Worm (Caenorhabditis elegans) whole organism, young adult: ENCODE results near the gene T28A8.6.

Experiments used
- B0019.2 ChIP-seq: fragments of 200-800 bp; sonication (Bioruptor generic); conservative IDR thresholded peaks from 2 replicates; pipeline ENCODE4 v1.3.6; 2022; ENCODE audit warnings: missing genetic modification reagents, missing genetic modification characterization, missing compliant biosample characterization
- F23B12.7 ChIP-seq: sonication (generic microtip); optimal IDR thresholded peaks from 2 replicates; lab custom pipeline; 2017; ENCODE audit warnings: missing genetic modification characterization, mild to moderate bottlenecking, missing compliant biosample characterization, antibody characterized with exemption, moderate library complexity; ENCODE audit not compliant: insufficient read depth
- F49E8.2 ChIP-seq: sonication (generic microtip); optimal IDR thresholded peaks from 3 replicates; lab custom pipeline; 2017; ENCODE audit warnings: missing genetic modification characterization, mild to moderate bottlenecking, missing compliant biosample characterization, antibody characterized with exemption, moderate library complexity; ENCODE audit not compliant: insufficient read depth
- F55B11.4 ChIP-seq: sonication (generic microtip); optimal IDR thresholded peaks from 2 replicates; lab custom pipeline; 2016; ENCODE audit warnings: missing compliant biosample characterization, missing genetic modification characterization, borderline replicate concordance; ENCODE audit not compliant: insufficient read depth
- ama-1 ChIP-seq, 3 experiments: fragments of 150-350 bp in 1 of 3; sonication (generic microtip) in 2 of 3; optimal IDR thresholded peaks; 2 replicates each; lab custom pipeline; 2014 to 2018; ENCODE audit warnings: missing biosample characterization in 2 of 3, missing genetic modification characterization in 2 of 3, missing genetic modification reagents in 2 of 3
- attf-5 ChIP-seq: fragments of 200-800 bp; sonication (Bioruptor generic); optimal IDR thresholded peaks from 2 replicates; lab custom pipeline; 2018; ENCODE audit warnings: mild to moderate bottlenecking, missing genetic modification characterization, missing compliant biosample characterization
- bed-1 ChIP-seq: fragments of 200-800 bp; sonication (Bioruptor generic); IDR thresholded peaks from 2 replicates; pipeline ENCODE4 v1.3.6; 2022; ENCODE audit warnings: missing genetic modification reagents, missing genetic modification characterization, missing compliant biosample characterization
- ccch-3 ChIP-seq: fragments of 200-800 bp; sonication (Bioruptor generic); optimal IDR thresholded peaks from 2 replicates; lab custom pipeline; 2018; ENCODE audit warnings: mild to moderate bottlenecking, missing genetic modification characterization, missing compliant biosample characterization
- cebp-1 ChIP-seq, 2 experiments: fragments of 200-800 bp in 1 of 2; sonication (Bioruptor generic) in 1 of 2; sonication (generic microtip) in 1 of 2; IDR thresholded peaks in 1 of 2; optimal IDR thresholded peaks in 1 of 2; 2 replicates each; pipeline versions ENCODE4 v1.3.6 to Lab custom; 2017 to 2022; ENCODE audit warnings: missing compliant biosample characterization in 2 of 2, missing genetic modification characterization in 2 of 2, mild to moderate bottlenecking in 1 of 2, missing genetic modification reagents in 1 of 2, moderate library complexity in 1 of 2
- ceh-100 ChIP-seq: fragments of 200-800 bp; sonication (Bioruptor generic); IDR thresholded peaks from 2 replicates; pipeline ENCODE4 v1.3.6; 2022; ENCODE audit warnings: missing genetic modification reagents, missing genetic modification characterization, missing compliant biosample characterization
- chd-7 ChIP-seq: sonication (generic microtip); optimal IDR thresholded peaks from 2 replicates; lab custom pipeline; 2016; ENCODE audit warnings: mild to moderate bottlenecking, missing genetic modification characterization, moderate library complexity, missing compliant biosample characterization
- dox-1 ChIP-seq: fragments of 200-800 bp; sonication (Bioruptor generic); IDR thresholded peaks from 2 replicates; pipeline ENCODE4 v1.3.6; 2022; ENCODE audit warnings: missing genetic modification reagents, missing genetic modification characterization, missing compliant biosample characterization
- egl-44 ChIP-seq: fragments of 200-800 bp; sonication (Bioruptor generic); IDR thresholded peaks from 2 replicates; pipeline ENCODE4 v1.3.6; 2022; ENCODE audit warnings: missing genetic modification reagents, missing genetic modification characterization, missing compliant biosample characterization
- egrh-3 ChIP-seq: fragments of 200-800 bp; sonication (Bioruptor generic); IDR thresholded peaks from 2 replicates; pipeline ENCODE4 v1.3.6; 2022; ENCODE audit warnings: missing genetic modification reagents, missing genetic modification characterization, missing compliant biosample characterization
- ets-4 ChIP-seq: fragments of 200-800 bp; sonication (Bioruptor generic); optimal IDR thresholded peaks from 2 replicates; lab custom pipeline; 2018; ENCODE audit warnings: mild to moderate bottlenecking, missing genetic modification characterization, missing compliant biosample characterization
- hmg-1.2 ChIP-seq: fragments of 200-800 bp; sonication (Bioruptor generic); IDR thresholded peaks from 2 replicates; pipeline ENCODE4 v1.3.6; 2022; ENCODE audit warnings: missing genetic modification reagents, missing genetic modification characterization, missing compliant biosample characterization
- hsf-1 ChIP-seq: fragments of 200-800 bp; sonication (Bioruptor generic); IDR thresholded peaks from 2 replicates; pipeline ENCODE4 v1.3.6; 2022; ENCODE audit warnings: missing genetic modification reagents, missing genetic modification characterization, missing compliant biosample characterization
- let-607 ChIP-seq, 2 experiments: fragments of 200-800 bp in 1 of 2; sonication (Bioruptor generic) in 1 of 2; sonication (generic microtip) in 1 of 2; optimal IDR thresholded peaks; 2 replicates each; lab custom pipeline; 2016 to 2018; ENCODE audit warnings: mild to moderate bottlenecking in 2 of 2, missing compliant biosample characterization in 2 of 2, missing genetic modification characterization in 2 of 2, moderate library complexity in 2 of 2, missing genotype in 1 of 2
- madf-8 ChIP-seq: fragments of 200-800 bp; sonication (Bioruptor generic); conservative IDR thresholded peaks from 2 replicates; pipeline ENCODE4 v1.3.6; 2022; ENCODE audit warnings: missing genetic modification reagents, missing genetic modification characterization, missing compliant biosample characterization
- mcd-1 ChIP-seq: fragments of 200-800 bp; sonication (Bioruptor generic); IDR thresholded peaks from 2 replicates; pipeline ENCODE4 v1.3.6; 2022; ENCODE audit warnings: missing genetic modification reagents, missing genetic modification characterization, missing compliant biosample characterization
- mes-4 ChIP-seq: sonication (generic microtip); optimal IDR thresholded peaks from 2 replicates; lab custom pipeline; 2016; ENCODE audit warnings: missing genotype, missing genetic modification characterization, missing compliant biosample characterization
- nfyb-1 ChIP-seq: fragments of 200-800 bp; sonication (Bioruptor generic); IDR thresholded peaks from 2 replicates; pipeline ENCODE4 v1.3.6; 2022; ENCODE audit warnings: missing genetic modification reagents, missing genetic modification characterization, missing compliant biosample characterization
- nhr-120 ChIP-seq: fragments of 200-800 bp; sonication (Bioruptor generic); IDR thresholded peaks from 2 replicates; pipeline ENCODE4 v1.3.6; 2022; ENCODE audit warnings: missing genetic modification characterization, missing compliant biosample characterization
- nhr-179 ChIP-seq: sonication (generic microtip); optimal IDR thresholded peaks from 2 replicates; lab custom pipeline; 2016; ENCODE audit warnings: mild to moderate bottlenecking, missing genetic modification characterization, missing compliant biosample characterization
- nhr-80 ChIP-seq: sonication (generic microtip); optimal IDR thresholded peaks from 2 replicates; lab custom pipeline; 2016; ENCODE audit warnings: missing genetic modification characterization, missing compliant biosample characterization
- tbp1 ChIP-seq: fragments of 200-800 bp; sonication (Bioruptor generic); optimal IDR thresholded peaks from 2 replicates; lab custom pipeline; 2018; ENCODE audit warnings: mild to moderate bottlenecking, missing genetic modification characterization, missing compliant biosample characterization
- xnd-1 ChIP-seq: sonication (generic microtip); optimal IDR thresholded peaks from 2 replicates; lab custom pipeline; 2016; ENCODE audit warnings: missing genotype, missing genetic modification reagents, missing genetic modification characterization, missing compliant biosample characterization
- zfh-2 ChIP-seq: fragments of 200-800 bp; sonication (Bioruptor generic); conservative IDR thresholded peaks from 2 replicates; pipeline ENCODE4 v1.3.6; 2022; ENCODE audit warnings: missing genetic modification reagents, missing genetic modification characterization, missing compliant biosample characterization
- zim-3 ChIP-seq: sonication (generic microtip); optimal IDR thresholded peaks from 2 replicates; lab custom pipeline; 2017; ENCODE audit warnings: mild to moderate bottlenecking, missing genetic modification characterization, moderate library complexity, missing compliant biosample characterization
- ztf-26 ChIP-seq: sonication (generic microtip); optimal IDR thresholded peaks from 2 replicates; lab custom pipeline; 2017; ENCODE audit warnings: missing genetic modification characterization, missing compliant biosample characterization

T28A8.6 gene

DNA sequence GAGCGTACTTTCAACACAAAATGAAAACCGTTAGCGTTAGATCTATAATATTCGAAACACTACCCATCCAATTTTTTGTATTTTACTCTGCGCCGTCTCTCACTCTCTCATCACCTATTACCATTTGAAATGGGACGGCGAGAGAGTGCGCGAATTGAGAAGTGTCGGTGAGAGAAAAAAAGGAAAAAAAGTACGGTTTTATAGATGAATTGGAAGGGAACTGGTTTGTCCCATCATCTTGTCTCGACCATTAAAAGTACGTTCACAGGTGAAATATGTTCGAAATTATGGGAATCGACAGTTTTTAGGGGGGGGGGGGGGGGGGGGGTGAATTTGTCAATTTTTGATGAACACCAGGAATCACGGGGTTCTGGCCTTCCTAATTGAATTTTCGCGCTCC lies 35.7 kb downstream of the T28A8.6 start:
- peak; percentile 36; the same call in 1 of the 2 replicates for TF ChIP-seq egrh-3
- TF ChIP-seq hmg-1.2 (GFP tag; lab: Robert Waterston, UW) = 0 out of 2 replicates have a peak, but pooled peaks have one; percentile 10
- TF ChIP-seq mes-4 (tag; lab: Kevin White, UChicago) = no peak

ce11 chrIII:13535735-13536390 lies 36.9 kb downstream of the T28A8.6 start:
- peak; percentile 76 for TF ChIP-seq cebp-1 (GFP tag; IDR thresholded peaks at IDR 0.05; lab: Robert Waterston, UW)
- peak; percentile 93 for TF ChIP-seq cebp-1 (tag; optimal IDR thresholded peaks at IDR 0.05; lab: Kevin White, UChicago)
- TF ChIP-seq madf-8 (GFP tag; lab: Robert Waterston, UW) = no peak

DNA sequence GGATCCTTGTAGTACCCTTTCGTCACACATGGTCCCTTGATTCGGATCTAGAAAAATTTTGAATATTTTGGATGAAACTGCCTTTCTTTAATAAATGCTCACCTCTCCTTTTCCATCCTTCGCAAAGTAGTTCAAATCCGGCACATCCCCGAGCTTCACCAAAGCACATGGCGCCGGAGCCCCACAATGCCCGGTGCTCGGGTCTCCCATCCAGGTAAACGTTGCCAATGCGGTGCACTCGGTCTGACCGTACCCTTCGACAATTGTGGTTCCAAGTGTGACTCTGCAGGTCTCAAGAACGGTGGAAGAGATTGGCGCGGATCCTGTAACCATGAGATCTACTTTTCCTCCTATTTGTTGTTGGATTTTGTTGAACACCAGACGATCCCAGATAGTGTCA lies 41.8 kb downstream of the T28A8.6 start:
- TF ChIP-seq zfh-2 (GFP tag; lab: Robert Waterston, UW) (peak; percentile 59), F49E8.2 (tag; lab: Kevin White, UChicago) (no peak)

- TF ChIP-seq nhr-80 (tag; lab: Kevin White, UChicago) = peak; percentile 58
- TF ChIP-seq nfyb-1 (GFP tag; lab: Robert Waterston, UW) = peak; percentile 9; the same call in 1 of the 2 replicates
- no peak for TF ChIP-seq ceh-100 (GFP tag; lab: Robert Waterston, UW)
- no peak for TF ChIP-seq F55B11.4 (tag; lab: Kevin White, UChicago)
- no peak for TF ChIP-seq B0019.2 (GFP tag; lab: Robert Waterston, UW)
- TF ChIP-seq ztf-26 (tag; lab: Kevin White, UChicago) = no peak
- TF ChIP-seq bed-1 (GFP tag; lab: Robert Waterston, UW) = no peak
- no peak for TF ChIP-seq ama-1 (optimal IDR thresholded peaks at IDR 0.05; lab: Kevin White, UChicago)
- TF ChIP-seq ama-1 (GFP tag; optimal IDR thresholded peaks at IDR 0.05; lab: Kevin White, UChicago) = no peak
Measured at ce11 chrIII:13542458-13542857, 43.5 kb downstream of the T28A8.6 start.

- no peak for TF ChIP-seq nhr-179 (tag; lab: Kevin White, UChicago)
Measured at ce11 chrIII:13543434-13543833, 44.4 kb downstream of the T28A8.6 start, which contains the start of gene acs-5. acs-5 (minus strand) TSS chrIII:13543534.

DNA sequence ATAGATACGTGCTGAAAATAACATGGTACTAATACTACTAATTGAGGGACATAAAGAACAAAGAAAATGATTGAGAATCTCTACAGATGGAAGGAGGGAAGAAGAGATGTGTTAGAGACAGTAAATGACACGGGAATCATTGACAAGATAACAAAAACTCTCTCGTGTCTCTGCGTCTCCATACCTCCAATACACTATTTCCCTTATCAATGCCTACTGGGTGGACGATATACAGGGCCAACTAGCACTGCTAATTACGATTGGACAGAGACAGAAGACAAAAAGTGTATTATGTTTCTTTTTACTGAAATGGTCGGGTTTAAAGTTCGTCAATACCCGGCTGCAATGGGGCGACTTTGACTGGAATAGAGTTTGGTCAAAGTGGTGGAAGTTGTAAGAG lies 45.6 kb downstream of the T28A8.6 start:
- TF ChIP-seq hmg-1.2 (GFP tag; lab: Robert Waterston, UW) (peak; percentile 63; the same call in 1 of the 2 replicates), nhr-80 (tag; lab: Kevin White, UChicago) (peak; percentile 93), dox-1 (GFP tag; lab: Robert Waterston, UW) (peak; percentile 74), let-607 (tag; optimal IDR thresholded peaks at IDR 0.05; lab: Kevin White, UChicago) (peak in 1 of 2 experiments; percentile 56), hsf-1 (GFP tag; lab: Robert Waterston, UW) (0 out of 2 replicates have a peak, but pooled peaks have one; percentile 48), xnd-1 (tag; lab: Kevin White, UChicago) (no peak), tbp1 (peak; percentile 33), cebp-1 (GFP tag; IDR thresholded peaks at IDR 0.05; lab: Robert Waterston, UW) (no peak), cebp-1 (tag; optimal IDR thresholded peaks at IDR 0.05; lab: Kevin White, UChicago) (peak; percentile 20), ccch-3 (no peak), chd-7 (tag; lab: Kevin White, UChicago) (peak; percentile 20), ets-4 (GFP tag; lab: Kevin White, UChicago) (peak; percentile 87), mcd-1 (GFP tag; lab: Robert Waterston, UW) (no peak), egl-44 (GFP tag; lab: Robert Waterston, UW) (no peak), attf-5 (GFP tag; lab: Kevin White, UChicago) (peak; percentile 34), zim-3 (tag; lab: Kevin White, UChicago) (peak; percentile 5), F23B12.7 (tag; lab: Kevin White, UChicago) (no peak), nhr-120 (no peak)
